Fruit fly (Drosophila melanogaster) whole organism, embryonic: ENCODE data around the gene Wdr33.

Experiments
- Adf1 ChIP-seq: fragments of 200-800 bp; sonication (Bioruptor generic); IDR thresholded peaks from 2 replicates; pipeline ENCODE4 v1.3.6; 2022; ENCODE audit warnings: missing biosample characterization, missing genetic modification characterization
- CG11695 ChIP-seq: fragments of 200-800 bp; sonication (Bioruptor generic); IDR thresholded peaks from 3 replicates; pipeline ENCODE4 v1.3.6; 2022; ENCODE audit warnings: missing biosample characterization, missing genetic modification characterization
- CG12104 ChIP-seq: fragments of 200-800 bp; sonication (Bioruptor generic); optimal IDR thresholded peaks from 3 replicates; lab custom pipeline; 2016; ENCODE audit warnings: missing biosample characterization, missing genetic modification characterization
- CG12391 ChIP-seq: fragments of 200-800 bp; sonication (Bioruptor generic); optimal IDR thresholded peaks from 3 replicates; lab custom pipeline; 2018; ENCODE audit warnings: missing biosample characterization, mild to moderate bottlenecking, missing genetic modification characterization, moderate library complexity
- CG13296 ChIP-seq: fragments of 200-800 bp; sonication (Bioruptor generic); optimal IDR thresholded peaks from 3 replicates; lab custom pipeline; 2018; ENCODE audit warnings: missing biosample characterization, mild to moderate bottlenecking, missing genetic modification characterization
- CG14860 ChIP-seq: fragments of 200-800 bp; sonication (Bioruptor generic); IDR thresholded peaks from 3 replicates; pipeline ENCODE4 v1.3.6; 2022; ENCODE audit warnings: missing biosample characterization, missing genetic modification characterization; ENCODE audit not compliant: partially characterized antibody
- CG15479 ChIP-seq: fragments of 200-800 bp; sonication (Bioruptor generic); optimal IDR thresholded peaks from 3 replicates; lab custom pipeline; 2019; ENCODE audit warnings: missing biosample characterization, mild to moderate bottlenecking, missing genetic modification characterization, moderate library complexity
- CG17385 ChIP-seq: fragments of 200-800 bp; sonication (Bioruptor generic); optimal IDR thresholded peaks from 3 replicates; lab custom pipeline; 2018; ENCODE audit warnings: missing biosample characterization, mild to moderate bottlenecking, missing genetic modification characterization
- CG18011 ChIP-seq: fragments of 200-800 bp; sonication (Bioruptor generic); optimal IDR thresholded peaks from 2 replicates; lab custom pipeline; 2017; ENCODE audit warnings: missing biosample characterization, missing genetic modification characterization, mild to moderate bottlenecking, moderate library complexity, missing genotype
- CG18619 ChIP-seq: fragments of 200-800 bp; sonication (Bioruptor generic); optimal IDR thresholded peaks from 3 replicates; lab custom pipeline; 2017; ENCODE audit warnings: missing biosample characterization, mild to moderate bottlenecking, missing genetic modification characterization
- CG2116 ChIP-seq: fragments of 200-800 bp; sonication (Bioruptor generic); optimal IDR thresholded peaks from 3 replicates; lab custom pipeline; 2018; ENCODE audit warnings: missing biosample characterization, mild to moderate bottlenecking, missing genetic modification characterization
- CG31224 ChIP-seq: fragments of 200-800 bp; sonication (Bioruptor generic); IDR thresholded peaks from 2 replicates; pipeline ENCODE4 v1.3.6; 2022; ENCODE audit warnings: missing biosample characterization, missing genetic modification characterization
- CG3726 ChIP-seq: fragments of 200-800 bp; sonication (Bioruptor generic); IDR thresholded peaks from 3 replicates; pipeline ENCODE4, ENCODE4 v1.3.6; 2022; ENCODE audit warnings: missing biosample characterization, missing genetic modification characterization
- CG3995 ChIP-seq: fragments of 200-800 bp; sonication (Bioruptor generic); optimal IDR thresholded peaks from 3 replicates; lab custom pipeline; 2016; ENCODE audit warnings: missing biosample characterization, missing genetic modification characterization
- CG5180 ChIP-seq: fragments of 200-800 bp; sonication (Bioruptor generic); optimal IDR thresholded peaks from 3 replicates; lab custom pipeline; 2017; ENCODE audit warnings: missing biosample characterization, missing genetic modification characterization, mild to moderate bottlenecking, moderate library complexity, missing genetic modification reagents
- CG8478 ChIP-seq: fragments of >200 bp; optimal IDR thresholded peaks from 2 replicates; lab custom pipeline; 2018
- CG8944 ChIP-seq: fragments of 200-800 bp; sonication (Bioruptor generic); optimal IDR thresholded peaks from 3 replicates; lab custom pipeline; 2016; ENCODE audit warnings: missing biosample characterization, missing genetic modification characterization
- CoRest ChIP-seq: fragments of 200-800 bp; sonication (Bioruptor generic); optimal IDR thresholded peaks from 3 replicates; lab custom pipeline; 2018; ENCODE audit warnings: missing biosample characterization, mild to moderate bottlenecking, missing genetic modification characterization, moderate library complexity
- Ets65A ChIP-seq: fragments of 200-800 bp; sonication (Bioruptor generic); peaks from one replicate; lab custom pipeline; 2016; ENCODE audit warnings: missing biosample characterization, missing genetic modification characterization
- Fer1 ChIP-seq: fragments of 200-800 bp; sonication (Bioruptor generic); optimal IDR thresholded peaks from 2 replicates; lab custom pipeline; 2017; ENCODE audit warnings: missing biosample characterization, mild to moderate bottlenecking, missing genetic modification characterization
- Max ChIP-seq: fragments of 200-800 bp; sonication (Bioruptor generic); optimal IDR thresholded peaks from 2 replicates; lab custom pipeline; 2016; ENCODE audit warnings: missing biosample characterization, mild to moderate bottlenecking, missing genetic modification characterization
- NC2β ChIP-seq: fragments of 200-800 bp; sonication (Bioruptor generic); optimal IDR thresholded peaks from 2 replicates; lab custom pipeline; 2016; ENCODE audit warnings: missing biosample characterization, missing genetic modification characterization
- Neu2 ChIP-seq: fragments of 200-800 bp; sonication (Bioruptor generic); optimal IDR thresholded peaks from 3 replicates; lab custom pipeline; 2016; ENCODE audit warnings: missing biosample characterization, missing genetic modification characterization, borderline replicate concordance
- Opbp ChIP-seq: fragments of 200-800 bp; sonication (Bioruptor generic); IDR thresholded peaks from 3 replicates; pipeline ENCODE4 v1.3.6; 2022; ENCODE audit warnings: missing biosample characterization, missing genetic modification characterization; ENCODE audit not compliant: partially characterized antibody
- Ptx1 ChIP-seq: fragments of 200-800 bp; sonication (Bioruptor generic); IDR thresholded peaks from 2 replicates; pipeline ENCODE4 v1.3.6; 2022; ENCODE audit warnings: missing biosample characterization, missing genetic modification characterization
- Sin3A ChIP-seq: fragments of >200 bp; optimal IDR thresholded peaks from 2 replicates; lab custom pipeline; 2018
- Six4 ChIP-seq: fragments of 200-800 bp; sonication (Bioruptor generic); optimal IDR thresholded peaks from 2 replicates; lab custom pipeline; 2016; ENCODE audit warnings: missing biosample characterization, missing genetic modification characterization
- Sry-δ ChIP-seq: fragments of 200-800 bp; sonication (Bioruptor generic); optimal IDR thresholded peaks from 2 replicates; lab custom pipeline; 2016; ENCODE audit warnings: missing biosample characterization, missing genetic modification characterization
- ab ChIP-seq: fragments of 200-800 bp; sonication (Bioruptor generic); optimal IDR thresholded peaks from 2 replicates; lab custom pipeline; 2016; ENCODE audit warnings: missing biosample characterization, missing genetic modification characterization
- amos ChIP-seq: fragments of 200-800 bp; sonication (Bioruptor generic); IDR thresholded peaks from 2 replicates; pipeline ENCODE4 v1.3.6; 2022; ENCODE audit warnings: missing biosample characterization, missing genetic modification characterization; ENCODE audit not compliant: partially characterized antibody
- ara ChIP-seq: fragments of 200-800 bp; sonication (Bioruptor generic); IDR thresholded peaks from 2 replicates; pipeline ENCODE4 v1.3.6; 2022; ENCODE audit warnings: missing biosample characterization, missing genetic modification characterization
- az2 ChIP-seq: fragments of 200-800 bp; sonication (Bioruptor generic); optimal IDR thresholded peaks from 3 replicates; lab custom pipeline; 2016; ENCODE audit warnings: missing biosample characterization, missing genetic modification characterization
- bab2 ChIP-seq: fragments of 200-800 bp; sonication (Bioruptor generic); optimal IDR thresholded peaks from 2 replicates; lab custom pipeline; 2016; ENCODE audit warnings: missing biosample characterization, missing genetic modification characterization
- chinmo ChIP-seq: fragments of 200-800 bp; sonication (Bioruptor generic); IDR thresholded peaks from 4 replicates; pipeline ENCODE4 v1.3.6; 2022; ENCODE audit warnings: missing biosample characterization, missing genetic modification characterization; ENCODE audit not compliant: partially characterized antibody
- ci ChIP-seq: fragments of 200-800 bp; sonication (Bioruptor generic); IDR thresholded peaks from 3 replicates; pipeline ENCODE4 v1.3.6; 2022; ENCODE audit warnings: missing biosample characterization, missing genetic modification characterization
- crp ChIP-seq, 2 experiments: fragments of 200-800 bp; sonication (Bioruptor generic); optimal IDR thresholded peaks; 2 replicates in 1 of 2; 3 replicates in 1 of 2; lab custom pipeline; 2017; ENCODE audit warnings: missing biosample characterization in 2 of 2, missing genetic modification characterization in 2 of 2, mild to moderate bottlenecking in 1 of 2, moderate library complexity in 1 of 2
- dpn ChIP-seq, 2 experiments: fragments of 200-800 bp; sonication (Bioruptor generic); optimal IDR thresholded peaks; 3 replicates each; lab custom pipeline; 2016; ENCODE audit warnings: missing biosample characterization in 2 of 2, missing genetic modification characterization in 2 of 2
- ftz-f1 ChIP-seq: fragments of 200-800 bp; sonication (Bioruptor generic); optimal IDR thresholded peaks from 2 replicates; lab custom pipeline; 2016; ENCODE audit warnings: missing biosample characterization, missing genetic modification characterization
- h ChIP-seq: fragments of >200 bp; optimal IDR thresholded peaks from 2 replicates; lab custom pipeline; 2017
- mld ChIP-seq: fragments of 200-800 bp; sonication (Bioruptor generic); IDR thresholded peaks from 3 replicates; pipeline ENCODE4 v1.3.6; 2022; ENCODE audit warnings: missing biosample characterization, missing genetic modification characterization; ENCODE audit not compliant: partially characterized antibody
- nerfin-2 ChIP-seq: fragments of 200-800 bp; sonication (Bioruptor generic); IDR thresholded peaks from 2 replicates; pipeline ENCODE4 v1.3.6; 2022; ENCODE audit warnings: missing biosample characterization, missing genetic modification characterization; ENCODE audit not compliant: partially characterized antibody
- nmo ChIP-seq: fragments of 200-800 bp; sonication (Bioruptor generic); optimal IDR thresholded peaks from 2 replicates; lab custom pipeline; 2018; ENCODE audit warnings: missing biosample characterization, mild to moderate bottlenecking, missing genetic modification characterization, moderate library complexity
- nom ChIP-seq: fragments of 200-800 bp; sonication (Bioruptor generic); optimal IDR thresholded peaks from 2 replicates; lab custom pipeline; 2017; ENCODE audit warnings: missing biosample characterization, missing genetic modification characterization, mild to moderate bottlenecking, moderate library complexity, missing genetic modification reagents
- onecut ChIP-seq: fragments of 200-800 bp; sonication (Bioruptor generic); IDR thresholded peaks from 2 replicates; pipeline ENCODE4 v1.3.6; 2022; ENCODE audit warnings: missing biosample characterization, missing genetic modification characterization
- pzg ChIP-seq: fragments of 200-800 bp; sonication (Bioruptor generic); optimal IDR thresholded peaks from 3 replicates; lab custom pipeline; 2018; ENCODE audit warnings: missing biosample characterization, mild to moderate bottlenecking, missing genetic modification characterization, moderate library complexity
- sens ChIP-seq: fragments of 200-800 bp; sonication (Bioruptor generic); peaks from one replicate; lab custom pipeline; 2016; ENCODE audit warnings: missing biosample characterization, missing genetic modification characterization
- sisA ChIP-seq: fragments of 200-800 bp; sonication (Bioruptor generic); IDR thresholded peaks from 2 replicates; pipeline ENCODE4 v1.3.6; 2022; ENCODE audit warnings: missing biosample characterization, missing genetic modification characterization
- slbo ChIP-seq: fragments of 200-800 bp; sonication (Bioruptor generic); IDR thresholded peaks from 2 replicates; pipeline ENCODE4 v1.3.6; 2022; ENCODE audit warnings: missing biosample characterization, missing genetic modification characterization
- stwl ChIP-seq: fragments of 200-800 bp; sonication (Bioruptor generic); optimal IDR thresholded peaks from 3 replicates; lab custom pipeline; 2018; ENCODE audit warnings: missing biosample characterization, mild to moderate bottlenecking, missing genetic modification characterization, moderate library complexity
- tin ChIP-seq: fragments of 200-800 bp; sonication (Bioruptor generic); optimal IDR thresholded peaks from 3 replicates; lab custom pipeline; 2016; ENCODE audit warnings: missing biosample characterization, missing genetic modification characterization
- unc-4 ChIP-seq: fragments of 200-800 bp; sonication (Bioruptor generic); IDR thresholded peaks from 2 replicates; pipeline ENCODE4 v1.3.6; 2022; ENCODE audit warnings: missing biosample characterization, missing genetic modification characterization; ENCODE audit not compliant: partially characterized antibody

Wdr33 gene

dm6 chr3R:5658984-5659802 is 1.2 kb upstream of the Wdr33 start (continued):
- TF ChIP-seq CG15479 (peak; percentile 56), CG8478 (lab: Kevin White, UChicago) (peak; percentile 84), CG11695 (no peak), az2 (GFP tag; lab: Kevin White, UChicago) (no peak), nom (peak; percentile 4), crp (GFP tag; optimal IDR thresholded peaks at IDR 0.05; lab: Kevin White, UChicago) (peak in 1 of 2 experiments; percentile 20), ftz-f1 (GFP tag; lab: Kevin White, UChicago) (no peak), CG18011 (GFP tag; lab: Kevin White, UChicago) (peak; percentile 2), bab2 (GFP tag; lab: Kevin White, UChicago) (no peak), tin (GFP tag; lab: Kevin White, UChicago) (no peak), CG13296 (GFP tag; lab: Kevin White, UChicago) (peak; percentile 12), ab (GFP tag; lab: Kevin White, UChicago) (peak; percentile 4), Max (GFP tag; lab: Kevin White, UChicago) (no peak), Neu2 (GFP tag; lab: Kevin White, UChicago) (peak; percentile 79), amos (GFP tag; lab: Robert Waterston, UW) (peak; percentile 54), sens (GFP tag; lab: Kevin White, UChicago) (peak; percentile 60), mld (GFP tag; lab: Robert Waterston, UW) (peak; percentile 37; the same call in 1 of the 3 replicates), CG3995 (no peak), CG17385 (GFP tag; lab: Kevin White, UChicago) (no peak), CoRest (tag; lab: Kevin White, UChicago) (no peak), Opbp (0 out of 3 replicates have a peak, but pooled peaks have one; percentile 25), Fer1 (GFP tag; lab: Kevin White, UChicago) (peak; percentile 6), sisA (0 out of 2 replicates have a peak, but pooled peaks have one; percentile 25), stwl (no peak), slbo (GFP tag; lab: Robert Waterston, UW) (peak; percentile 35; the same call in 1 of the 2 replicates), Adf1 (GFP tag; lab: Robert Waterston, UW) (peak; percentile 40; the same call in 1 of the 2 replicates), nmo (no peak), Sin3A (no peak), CG18619 (GFP tag; lab: Kevin White, UChicago) (no peak), CG3726 (GFP tag; lab: Robert Waterston, UW) (no peak), CG5180 (GFP tag; lab: Kevin White, UChicago) (no peak), Sry-δ (peak; percentile 78), Ets65A (peak; percentile 81), CG31224 (GFP tag; lab: Robert Waterston, UW) (no peak)
- TF ChIP-seq, all 482 proteins: peak for 65

DNA sequence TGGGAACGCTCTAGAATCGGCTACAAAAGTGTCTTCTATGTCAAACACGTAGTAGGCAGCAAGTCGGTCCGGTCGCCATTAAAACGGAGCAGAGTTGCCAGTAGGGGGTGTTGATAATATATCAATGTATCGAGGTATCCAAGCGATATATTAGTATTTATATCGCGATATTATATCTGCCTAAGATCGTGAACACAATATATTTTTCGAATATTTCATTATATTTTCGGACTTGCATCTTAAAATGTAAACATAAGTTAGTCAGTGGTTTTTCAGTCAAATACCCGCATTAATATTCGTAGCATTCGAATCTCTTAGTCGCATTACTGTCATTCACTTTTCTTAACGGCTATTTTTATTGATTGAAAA is 622 bp upstream of the Wdr33 start, which contains the start of gene CG2182:
Gene CG2182 (minus strand): TSS at position 84 of the 369 bp plus-strand sequence.
- TF ChIP-seq chinmo (peak; percentile 6; the same call in 1 of the 4 replicates), CG8944 (GFP tag; lab: Kevin White, UChicago) (no peak), CG2116 (GFP tag; lab: Kevin White, UChicago) (no peak), ara (GFP tag; lab: Robert Waterston, UW) (no peak), CG12391 (tag; lab: Kevin White, UChicago) (no peak), nerfin-2 (GFP tag; lab: Robert Waterston, UW) (peak; percentile 7), onecut (GFP tag; lab: Robert Waterston, UW) (no peak), Ptx1 (GFP tag; lab: Robert Waterston, UW) (no peak), ci (GFP tag; lab: Robert Waterston, UW) (no peak), pzg (GFP tag; lab: Kevin White, UChicago) (peak; percentile 39), Six4 (GFP tag; lab: Kevin White, UChicago) (no peak), CG12104 (GFP tag; lab: Kevin White, UChicago) (no peak), NC2β (GFP tag; lab: Kevin White, UChicago) (no peak), CG14860 (peak; percentile 43), dpn (GFP tag; optimal IDR thresholded peaks at IDR 0.05; lab: Kevin White, UChicago) (peak in 1 of 2 experiments; percentile 1), unc-4 (peak; percentile 9), h (lab: Kevin White, UChicago) (no peak)
